Fruit fly (Drosophila melanogaster): ENCODE data around the gene Pdp1.
A peak's percentile ranks its signal among the peaks of the same experiment; 100 is the strongest.

Gene Pdp1

DNA sequence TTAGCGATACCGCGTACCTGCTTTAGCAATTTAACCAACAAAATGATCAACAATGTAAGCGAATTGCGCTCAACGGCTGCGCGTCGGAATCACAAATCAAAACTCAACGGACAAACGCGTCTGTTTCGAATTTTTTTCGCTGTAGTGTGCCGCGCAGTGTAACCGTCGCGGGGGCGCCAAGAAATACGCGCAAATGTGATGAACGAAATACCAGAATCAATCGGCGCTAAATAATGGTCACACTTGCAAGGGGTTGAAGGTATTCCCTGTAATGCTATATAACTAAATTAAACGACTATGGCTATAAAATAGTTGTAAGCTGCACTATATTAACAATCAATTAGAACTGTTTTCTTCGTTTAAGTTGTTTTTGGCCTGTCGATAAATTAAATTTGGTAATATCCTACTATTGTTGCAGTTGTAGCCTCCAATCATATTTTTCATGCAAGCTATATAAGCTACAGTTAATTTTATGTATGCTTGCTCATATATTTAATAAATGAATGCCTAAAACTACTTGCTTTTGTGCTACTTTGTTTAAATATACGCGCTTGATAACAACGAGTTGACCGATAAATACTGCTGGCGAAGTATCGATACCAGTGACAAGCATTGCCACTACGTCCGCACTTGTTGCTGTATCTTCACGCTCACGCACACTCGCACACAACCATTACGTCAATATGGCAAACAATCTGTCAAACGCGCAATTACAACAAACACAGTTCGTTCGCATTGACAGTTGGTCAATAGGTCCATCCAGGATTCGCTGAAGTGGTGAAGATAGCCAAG is 44.8 kb upstream of the Pdp1 start, which contains the start of the genes pbl and CG8281 (continued):
- TF ChIP-seq toy (GFP tag; IDR thresholded peaks at IDR 0.05) (no peak), CG1603 (tag; optimal IDR thresholded peaks at IDR 0.05) (peak; percentile 40), CG12219 (GFP tag; optimal IDR thresholded peaks at IDR 0.05) (peak; percentile 39), CG6272 (GFP tag; IDR thresholded peaks at IDR 0.05) (no peak), dan (GFP tag; IDR thresholded peaks at IDR 0.05) (no peak), CG31365 (tag; optimal IDR thresholded peaks at IDR 0.05) (no peak), CG32767 (GFP tag; IDR thresholded peaks at IDR 0.05) (no peak), sim (GFP tag; IDR thresholded peaks at IDR 0.05) (no peak), Hr3 (GFP tag; optimal IDR thresholded peaks at IDR 0.05) (peak; percentile 63), tgo (GFP tag; IDR thresholded peaks at IDR 0.05) (no peak), CG11398 (GFP tag; optimal IDR thresholded peaks at IDR 0.05) (no peak), CG4820 (GFP tag; optimal IDR thresholded peaks at IDR 0.05) (peak; percentile 15), Opbp (GFP tag; IDR thresholded peaks at IDR 0.05; ENCODE audit: partially characterized antibody) (peak; percentile 72), CG14441 (GFP tag; IDR thresholded peaks at IDR 0.05) (peak; percentile 69), zfh2 (GFP tag; optimal IDR thresholded peaks at IDR 0.05) (peak; percentile 45), slp2 (GFP tag; optimal IDR thresholded peaks at IDR 0.05) (no peak), CG14860 (GFP tag; IDR thresholded peaks at IDR 0.05; ENCODE audit: partially characterized antibody) (peak; percentile 69), chm (GFP tag; IDR thresholded peaks at IDR 0.05) (no peak), ato (GFP tag; IDR thresholded peaks at IDR 0.05; ENCODE audit: partially characterized antibody) (peak; percentile 66; the same call in 1 of the 2 replicates), sr (GFP tag; IDR thresholded peaks at IDR 0.05) (no peak), bsh (GFP tag; optimal IDR thresholded peaks at IDR 0.05) (peak in 1 of 2 experiments; percentile 31), CG15073 (GFP tag; optimal IDR thresholded peaks at IDR 0.05) (no peak), Elba2 (GFP tag; optimal IDR thresholded peaks at IDR 0.05) (no peak), Camta (GFP tag; optimal IDR thresholded peaks at IDR 0.05) (peak; percentile 24), tin (GFP tag; optimal IDR thresholded peaks at IDR 0.05) (peak; percentile 66), lilli (GFP tag; optimal IDR thresholded peaks at IDR 0.05) (peak; percentile 51), CG17612 (GFP tag; IDR thresholded peaks at IDR 0.05) (no peak), vvl (GFP tag; IDR thresholded peaks at IDR 0.05) (peak; percentile 57; the same call in 1 of the 2 replicates), Mes4 (GFP tag; optimal IDR thresholded peaks at IDR 0.05) (peak; percentile 2), D19B (GFP tag; optimal IDR thresholded peaks at IDR 0.05) (no peak), CG15696 (tag; optimal IDR thresholded peaks at IDR 0.05) (peak; percentile 40), tll (GFP tag; optimal IDR thresholded peaks at IDR 0.05) (no peak), Tbp (GFP tag; optimal IDR thresholded peaks at IDR 0.05) (no peak), CG14014 (GFP tag; IDR thresholded peaks at IDR 0.05) (0 out of 2 replicates have a peak, but pooled peaks have one; percentile 40), ase (GFP tag; IDR thresholded peaks at IDR 0.05) (no peak), Ets65A (GFP tag) (peak; percentile 71), Rx (GFP tag; IDR thresholded peaks at IDR 0.05) (peak; percentile 45), dpn (GFP tag; optimal IDR thresholded peaks at IDR 0.05) (peak in 1 of 2 experiments; percentile 19), her (GFP tag; optimal IDR thresholded peaks at IDR 0.05) (no peak), CG8359 (GFP tag; optimal IDR thresholded peaks at IDR 0.05; ENCODE audit: borderline replicate concordance) (no peak), kah (GFP tag; optimal IDR thresholded peaks at IDR 0.05) (peak; percentile 77), CG17829 (tag; optimal IDR thresholded peaks at IDR 0.05) (peak; percentile 67), CG43689 (GFP tag; IDR thresholded peaks at IDR 0.05) (no peak), CG7556 (GFP tag; optimal IDR thresholded peaks at IDR 0.05) (peak; percentile 33), sisA (GFP tag; IDR thresholded peaks at IDR 0.05) (no peak), CG6854 (GFP tag; optimal IDR thresholded peaks at IDR 0.05) (no peak), Six4 (GFP tag; optimal IDR thresholded peaks at IDR 0.05) (peak; percentile 1), CG2889 (GFP tag; IDR thresholded peaks at IDR 0.05) (no peak), CG9215 (GFP tag; IDR thresholded peaks at IDR 0.05) (no peak), grn (GFP tag; optimal IDR thresholded peaks at IDR 0.05) (no peak), Poxn (GFP tag; IDR thresholded peaks at IDR 0.05) (no peak)
